Fruit fly (Drosophila melanogaster): ENCODE measurements around the gene Or65a.

Or65a gene

DNA sequence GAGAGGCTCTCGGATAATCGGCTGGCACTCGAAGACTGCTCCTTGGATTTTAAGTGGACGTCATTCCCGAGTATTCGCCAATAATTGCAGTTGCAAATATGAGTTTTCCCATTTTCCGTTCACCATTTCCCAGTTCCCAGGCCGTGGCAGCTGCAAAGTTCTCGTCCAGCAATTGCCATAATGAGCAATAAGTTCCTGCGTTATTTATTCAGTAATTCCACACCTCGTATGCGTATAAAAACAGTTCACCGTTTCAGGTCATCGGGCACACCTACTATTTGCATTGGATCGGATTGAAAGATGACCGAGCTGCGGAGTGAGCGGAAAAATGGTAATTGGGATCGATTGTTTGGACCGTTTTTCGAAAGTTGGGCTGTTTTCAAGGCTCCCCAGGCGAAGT is at the start of gene Or65a:
Gene Or65a, plus strand, starts transcription at position 301 of the 400 bp plus-strand sequence.
- no peak for TF ChIP-seq Hr4 (GFP tag; optimal IDR thresholded peaks at IDR 0.05)
- no peak for TF ChIP-seq Sox14 (GFP tag; optimal IDR thresholded peaks at IDR 0.05)
- no peak for TF ChIP-seq Eip78C (GFP tag)
- no peak for TF ChIP-seq CG7368 (GFP tag; optimal IDR thresholded peaks at IDR 0.05)
- no peak for TF ChIP-seq Met (GFP tag; optimal IDR thresholded peaks at IDR 0.05)
- no peak for TF ChIP-seq acj6 (GFP tag; optimal IDR thresholded peaks at IDR 0.05)
- TF ChIP-seq CG11762 (GFP tag; optimal IDR thresholded peaks at IDR 0.05; ENCODE audit: insufficient read depth) = no peak
- TF ChIP-seq CG6276 (GFP tag; optimal IDR thresholded peaks at IDR 0.05) = no peak
- no peak for TF ChIP-seq Lpt (GFP tag; optimal IDR thresholded peaks at IDR 0.05)
- no peak for TF ChIP-seq CG6854 (GFP tag; optimal IDR thresholded peaks at IDR 0.05)
- TF ChIP-seq eg (GFP tag; IDR thresholded peaks at IDR 0.05) = no peak
- no peak for TF ChIP-seq Hr38 (GFP tag; optimal IDR thresholded peaks at IDR 0.05)

DNA sequence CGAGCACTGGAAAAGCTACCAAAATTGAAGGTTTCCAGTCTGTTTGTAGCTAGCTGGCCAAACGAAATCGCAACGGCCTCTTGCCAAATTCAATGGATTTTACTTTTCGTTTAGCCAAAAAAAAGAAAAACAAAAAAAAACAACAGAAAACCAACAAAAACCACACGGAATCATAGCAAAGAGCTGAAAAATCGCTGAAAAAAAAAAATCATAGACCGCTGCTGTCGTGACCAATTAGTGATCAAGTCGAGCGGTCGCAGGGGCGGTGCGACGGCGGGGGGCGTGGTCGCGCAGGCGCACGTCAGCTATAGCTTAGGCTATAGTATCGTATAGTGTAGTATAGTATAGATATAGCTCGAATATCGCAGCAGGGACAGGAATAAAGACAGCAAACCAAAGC is 45.5 kb upstream of the Or65a start:
- no peak for TF ChIP-seq Gug (GFP tag; IDR thresholded peaks at IDR 0.05)
- TF ChIP-seq Hr39 (GFP tag; optimal IDR thresholded peaks at IDR 0.05) = no peak
- no peak for TF ChIP-seq Sox15 (GFP tag; optimal IDR thresholded peaks at IDR 0.05)
- peak; percentile 53 for TF ChIP-seq net (GFP tag; optimal IDR thresholded peaks at IDR 0.05)
- peak; percentile 3 for TF ChIP-seq Hr38 (GFP tag; optimal IDR thresholded peaks at IDR 0.05)
- TF ChIP-seq Smox (GFP tag; optimal IDR thresholded peaks at IDR 0.05) = no peak
- TF ChIP-seq eg (GFP tag; IDR thresholded peaks at IDR 0.05) = peak; percentile 78
- peak; percentile 55 for TF ChIP-seq Eip78C (GFP tag)
- peak; percentile 15 for TF ChIP-seq CG32006 (GFP tag; optimal IDR thresholded peaks at IDR 0.05)
- no peak for TF ChIP-seq vri (GFP tag; optimal IDR thresholded peaks at IDR 0.05)
- TF ChIP-seq CG11294 (GFP tag; IDR thresholded peaks at IDR 0.05) = peak; percentile 40; the same call in 1 of the 2 replicates
- TF ChIP-seq dsx (GFP tag; optimal IDR thresholded peaks at IDR 0.05; ENCODE audit: poor library complexity, severe bottlenecking) = no peak
- TF ChIP-seq CG8119 (GFP tag; IDR thresholded peaks at IDR 0.05) = peak; percentile 88
- no peak for TF ChIP-seq CG10669 (GFP tag; optimal IDR thresholded peaks at IDR 0.05)
- no peak for TF ChIP-seq svp (GFP tag)
- no peak for TF ChIP-seq Blimp-1 (GFP tag; optimal IDR thresholded peaks at IDR 0.05)
- no peak for TF ChIP-seq CG4318 (GFP tag; optimal IDR thresholded peaks at IDR 0.05)
- TF ChIP-seq CG15336 (GFP tag; IDR thresholded peaks at IDR 0.05) = peak; percentile 86
- TF ChIP-seq Lpt (GFP tag; optimal IDR thresholded peaks at IDR 0.05) = peak; percentile 64
- no peak for TF ChIP-seq CG11902 (GFP tag; optimal IDR thresholded peaks at IDR 0.05)
- TF ChIP-seq Ets21C (GFP tag; optimal IDR thresholded peaks at IDR 0.05) = no peak
- peak; percentile 32; the same call in 1 of the 3 replicates for TF ChIP-seq CG6163 (GFP tag; IDR thresholded peaks at IDR 0.05)
- TF ChIP-seq CG6276 (GFP tag; optimal IDR thresholded peaks at IDR 0.05) = peak; percentile 3

DNA sequence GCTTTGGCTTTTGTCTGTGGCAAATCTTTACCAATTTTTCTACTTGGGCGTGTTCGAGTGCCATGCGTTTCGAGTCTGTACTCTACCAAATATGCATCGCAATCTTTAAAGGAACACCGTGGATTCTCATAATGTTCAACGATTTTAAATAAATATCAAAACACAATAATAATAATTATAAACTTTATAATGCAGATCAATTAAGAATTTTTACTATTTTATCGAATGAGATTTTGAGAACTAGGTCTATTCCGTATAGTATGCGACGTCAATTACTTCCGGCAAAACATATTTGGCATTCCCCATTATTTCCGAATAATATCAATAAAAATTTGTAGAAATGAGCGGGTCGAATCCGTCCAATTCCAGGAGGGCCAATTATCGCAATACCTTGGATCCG is 44.9 kb upstream of the Or65a start, which contains the start of gene CG43168:
Gene CG43168, plus strand, starts transcription at position 301 of the 400 bp plus-strand sequence.
- no peak for TF ChIP-seq CG8119 (GFP tag; IDR thresholded peaks at IDR 0.05)
- TF ChIP-seq Eip78C (GFP tag) = peak; percentile 25

DNA sequence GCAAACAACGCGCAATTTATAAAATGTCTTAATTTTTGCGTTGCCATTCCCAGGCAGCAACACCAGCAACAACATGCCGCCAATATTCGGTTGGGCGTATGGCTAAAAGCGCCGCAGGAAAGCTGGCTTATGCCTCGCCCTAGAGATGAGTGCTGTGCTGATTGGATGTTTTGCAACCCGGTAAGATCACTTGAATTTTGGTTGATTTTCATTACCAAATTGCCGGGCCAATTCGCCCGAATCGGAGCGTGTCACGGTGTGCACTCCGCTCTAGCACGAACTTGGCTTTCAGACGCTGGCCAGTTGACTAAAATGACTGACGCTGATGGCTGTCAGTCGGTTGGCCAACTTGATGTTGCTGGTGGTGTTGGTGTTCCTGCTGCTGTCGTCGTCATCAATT is 35.0 kb upstream of the Or65a start:
- TF ChIP-seq CG3032 (tag; optimal IDR thresholded peaks at IDR 0.05) (peak; percentile 67), CG6163 (GFP tag; IDR thresholded peaks at IDR 0.05) (peak; percentile 74), OdsH (GFP tag; optimal IDR thresholded peaks at IDR 0.05) (peak; percentile 59), Hr39 (GFP tag; optimal IDR thresholded peaks at IDR 0.05) (peak; percentile 38), Lpt (GFP tag; optimal IDR thresholded peaks at IDR 0.05) (peak; percentile 10), CG6854 (GFP tag; optimal IDR thresholded peaks at IDR 0.05) (no peak), fd59A (GFP tag; optimal IDR thresholded peaks at IDR 0.05) (peak; percentile 54), salr (GFP tag; optimal IDR thresholded peaks at IDR 0.05) (peak in 1 of 2 experiments; percentile 46), vri (GFP tag; optimal IDR thresholded peaks at IDR 0.05) (peak; percentile 50), topi (GFP tag; optimal IDR thresholded peaks at IDR 0.05) (peak; percentile 38), Eip93F (GFP tag; optimal IDR thresholded peaks at IDR 0.05) (no peak), Sox15 (GFP tag; optimal IDR thresholded peaks at IDR 0.05) (no peak), esn (GFP tag; optimal IDR thresholded peaks at IDR 0.05) (peak; percentile 65), ss (GFP tag; optimal IDR thresholded peaks at IDR 0.05) (peak; percentile 69 to 71), spab (GFP tag; optimal IDR thresholded peaks at IDR 0.05) (peak; percentile 52), Met (GFP tag; optimal IDR thresholded peaks at IDR 0.05) (peak; percentile 52), Ets21C (GFP tag; optimal IDR thresholded peaks at IDR 0.05) (peak; percentile 3), fkh (GFP tag; optimal IDR thresholded peaks at IDR 0.05) (no peak), CG1621 (tag; optimal IDR thresholded peaks at IDR 0.05) (peak; percentile 59), CG32006 (GFP tag; optimal IDR thresholded peaks at IDR 0.05) (peak; percentile 58), CG9139 (GFP tag; optimal IDR thresholded peaks at IDR 0.05) (peak; percentile 4), CG6792 (GFP tag; optimal IDR thresholded peaks at IDR 0.05) (peak; percentile 67), CG11762 (GFP tag; optimal IDR thresholded peaks at IDR 0.05; ENCODE audit: insufficient read depth) (peak; percentile 19), CG16779 (tag; optimal IDR thresholded peaks at IDR 0.05) (peak; percentile 8), CG4318 (GFP tag; optimal IDR thresholded peaks at IDR 0.05) (peak; percentile 3), acj6 (GFP tag; optimal IDR thresholded peaks at IDR 0.05) (peak; percentile 57)
